Worm (Caenorhabditis elegans): ENCODE measurements around the gene lec-10.

Gene lec-10

ce11 chrV:6522879-6523497 is 34.1 kb upstream of the lec-10 start (continued):
- TF ChIP-seq D1046.2 (GFP tag; IDR thresholded peaks at IDR 0.05) (no peak), lim-7 (GFP tag; IDR thresholded peaks at IDR 0.05) (no peak), hlh-30 (tag; optimal IDR thresholded peaks at IDR 0.05; ENCODE audit: insufficient read depth) (no peak), lsy-2 (tag; optimal IDR thresholded peaks at IDR 0.05) (no peak), ceh-82 (tag; optimal IDR thresholded peaks at IDR 0.05) (no peak), F10B5.3 (tag; optimal IDR thresholded peaks at IDR 0.05) (no peak), F44E2.7 (GFP tag; IDR thresholded peaks at IDR 0.05) (no peak), T26A8.4 (GFP tag; IDR thresholded peaks at IDR 0.05) (no peak), pqm-1 (tag; optimal IDR thresholded peaks at IDR 0.05) (peak; percentile 46), nhr-10 (tag; optimal IDR thresholded peaks at IDR 0.05) (no peak), nhr-25 (tag; optimal IDR thresholded peaks at IDR 0.05; ENCODE audit: borderline replicate concordance, insufficient read depth) (no peak), lin-29 (GFP tag; IDR thresholded peaks at IDR 0.05) (no peak), ctbp-1 (GFP tag; IDR thresholded peaks at IDR 0.05) (no peak), unc-130 (GFP tag; optimal IDR thresholded peaks at IDR 0.05) (no peak), dmd-6 (GFP tag; IDR thresholded peaks at IDR 0.05) (peak; percentile 97), rbr-2 (tag; optimal IDR thresholded peaks at IDR 0.05) (no peak), dmd-8 (GFP tag; IDR thresholded peaks at IDR 0.05) (0 out of 2 replicates have a peak, but pooled peaks have one; percentile 19), duxl-1 (tag; optimal IDR thresholded peaks at IDR 0.05; ENCODE audit: poor library complexity) (no peak), daf-12 (tag; optimal IDR thresholded peaks at IDR 0.05) (no peak), nhr-237 (tag; optimal IDR thresholded peaks at IDR 0.05) (no peak), ceh-28 (tag; optimal IDR thresholded peaks at IDR 0.05) (no peak), zfp-2 (tag; optimal IDR thresholded peaks at IDR 0.05) (no peak), mdl-1 (tag; optimal IDR thresholded peaks at IDR 0.05) (no peak), zip-2 (tag; optimal IDR thresholded peaks at IDR 0.05) (no peak), zip-11 (GFP tag; IDR thresholded peaks at IDR 0.05) (no peak), aha-1 (tag) (no peak), R02D3.7 (tag; optimal IDR thresholded peaks at IDR 0.05) (no peak), nhr-28 (tag; optimal IDR thresholded peaks at IDR 0.05) (peak; percentile 56), daf-8 (GFP tag; IDR thresholded peaks at IDR 0.05) (no peak), nhr-11 (tag; optimal IDR thresholded peaks at IDR 0.05) (no peak), dve-1 (tag; optimal IDR thresholded peaks at IDR 0.05; ENCODE audit: insufficient read depth) (peak; percentile 62), sdz-12 (GFP tag; optimal IDR thresholded peaks at IDR 0.05) (no peak), dmd-9 (GFP tag; IDR thresholded peaks at IDR 0.05) (no peak), ceh-62 (tag; optimal IDR thresholded peaks at IDR 0.05) (no peak), nhr-48 (tag; optimal IDR thresholded peaks at IDR 0.05) (no peak), madf-5 (GFP tag; IDR thresholded peaks at IDR 0.05) (no peak), F26F4.8 (GFP tag; conservative IDR thresholded peaks at IDR 0.05) (no peak), Y5F2A.4 (GFP tag; optimal IDR thresholded peaks at IDR 0.05) (no peak)

ce11 chrV:6520385-6521080 is 31.6 kb upstream of the lec-10 start, which contains the start of the genes F46E10.2 and F46E10.18:
TSS of gene F46E10.2 (plus strand) at chrV:6520435.
TSS of gene F46E10.18 (plus strand) at chrV:6521030.
- TF ChIP-seq rbr-2 (tag; optimal IDR thresholded peaks at IDR 0.05), result no peak
- no peak for TF ChIP-seq ceh-28 (tag; optimal IDR thresholded peaks at IDR 0.05)
- TF ChIP-seq snpc-1.2 (GFP tag; IDR thresholded peaks at IDR 0.05), result no peak
- no peak for TF ChIP-seq hlh-30 (tag; optimal IDR thresholded peaks at IDR 0.05; ENCODE audit: insufficient read depth)
- no peak for TF ChIP-seq tra-1 (GFP tag; IDR thresholded peaks at IDR 0.05)
- no peak for TF ChIP-seq dmd-6 (GFP tag; IDR thresholded peaks at IDR 0.05)
- no peak for TF ChIP-seq F44E2.7 (GFP tag; IDR thresholded peaks at IDR 0.05)
- TF ChIP-seq F10B5.3 (tag; optimal IDR thresholded peaks at IDR 0.05), result no peak
- no peak for TF ChIP-seq nhr-237 (tag; optimal IDR thresholded peaks at IDR 0.05)
- no peak for TF ChIP-seq ama-1 (optimal IDR thresholded peaks at IDR 0.05)
- TF ChIP-seq egl-43 (GFP tag; IDR thresholded peaks at IDR 0.05), result peak; percentile 70
- no peak for TF ChIP-seq Y5F2A.4 (GFP tag; optimal IDR thresholded peaks at IDR 0.05)
- no peak for TF ChIP-seq spr-1 (tag; optimal IDR thresholded peaks at IDR 0.05)
- no peak for TF ChIP-seq mxl-3 (GFP tag; optimal IDR thresholded peaks at IDR 0.05)
- peak in 1 of 2 experiments; percentile 89 for TF ChIP-seq unc-62 (GFP tag; optimal IDR thresholded peaks at IDR 0.05 in 1 of 2)
- TF ChIP-seq unc-62 (tag; optimal IDR thresholded peaks at IDR 0.05), result no peak
- no peak for TF ChIP-seq cey-2 (tag; optimal IDR thresholded peaks at IDR 0.05; ENCODE audit: borderline replicate concordance, insufficient read depth)
- TF ChIP-seq daf-16 (GFP tag; optimal IDR thresholded peaks at IDR 0.05), result no peak
- no peak for TF ChIP-seq daf-16 (tag; optimal IDR thresholded peaks at IDR 0.05)
- no peak for TF ChIP-seq lim-7 (GFP tag; IDR thresholded peaks at IDR 0.05)
- TF ChIP-seq lsy-2 (tag; optimal IDR thresholded peaks at IDR 0.05), result no peak
- TF ChIP-seq mdt-29 (GFP tag; IDR thresholded peaks at IDR 0.05), result no peak
- TF ChIP-seq aha-1 (tag), result peak; percentile 5

Measured in whole organism, L4 larva.